Worm (Caenorhabditis elegans) whole organism, L1 larva: ENCODE measurements around the gene math-4.

Source experiments
- aha-1 ChIP-seq: fragments of 150-350 bp; optimal IDR thresholded peaks from 2 replicates; lab custom pipeline; 2014; ENCODE audit warnings: missing biosample characterization, missing genetic modification characterization
- alr-1 ChIP-seq: fragments of 200-800 bp; sonication (Bioruptor generic); optimal IDR thresholded peaks from 2 replicates; lab custom pipeline; 2018; ENCODE audit warnings: borderline replicate concordance, mild to moderate bottlenecking, missing genetic modification characterization, missing compliant biosample characterization
- aly-2 ChIP-seq: fragments of 150-350 bp; optimal IDR thresholded peaks from 2 replicates; lab custom pipeline; 2014; ENCODE audit warnings: missing biosample characterization, missing genetic modification characterization
- blmp-1 ChIP-seq: fragments of 150-350 bp; optimal IDR thresholded peaks from 2 replicates; lab custom pipeline; 2014; ENCODE audit warnings: missing biosample characterization, missing genetic modification characterization
- ceh-88 ChIP-seq: fragments of 200-800 bp; sonication (Bioruptor generic); IDR thresholded peaks from 2 replicates; pipeline ENCODE4 v1.3.6; 2022; ENCODE audit warnings: missing genetic modification characterization, missing compliant biosample characterization
- ceh-90 ChIP-seq: sonication (generic microtip); optimal IDR thresholded peaks from 2 replicates; lab custom pipeline; 2016; ENCODE audit warnings: missing genetic modification characterization, missing compliant biosample characterization
- dsc-1 ChIP-seq: sonication (generic microtip); optimal IDR thresholded peaks from 2 replicates; lab custom pipeline; 2016; ENCODE audit warnings: mild to moderate bottlenecking, missing genetic modification characterization, missing compliant biosample characterization
- efl-1 ChIP-seq, 4 experiments: fragments of 150-350 bp; optimal IDR thresholded peaks in 3 of 4; peaks in 1 of 4; 1 replicate in 1 of 4; 2 replicates in 3 of 4; lab custom pipeline; 2014; ENCODE audit warnings: missing biosample characterization in 2 of 4, missing genetic modification characterization in 2 of 4, missing genetic modification reagents in 2 of 4
- elt-2 ChIP-seq: sonication (generic microtip); optimal IDR thresholded peaks from 2 replicates; lab custom pipeline; 2016; ENCODE audit warnings: missing genetic modification characterization, mild to moderate bottlenecking, inconsistent platforms, missing compliant biosample characterization, missing genetic modification reagents
- isw-1 ChIP-seq: fragments of 200-800 bp; sonication (Bioruptor generic); IDR thresholded peaks from 2 replicates; pipeline ENCODE4 v1.3.6; 2022; ENCODE audit warnings: missing genetic modification characterization, missing compliant biosample characterization
- lin-13 ChIP-seq: fragments of 150-350 bp; optimal IDR thresholded peaks from 2 replicates; lab custom pipeline; 2014; ENCODE audit warnings: missing biosample characterization, missing genetic modification reagents, missing genetic modification characterization
- lin-39 ChIP-seq: fragments of 150-350 bp; optimal IDR thresholded peaks from 2 replicates; lab custom pipeline; 2014; ENCODE audit warnings: missing biosample characterization, missing genetic modification reagents, missing genetic modification characterization
- mef-2 ChIP-seq: fragments of 150-350 bp; optimal IDR thresholded peaks from 2 replicates; lab custom pipeline; 2014; ENCODE audit warnings: missing biosample characterization, missing genetic modification characterization
- mep-1 ChIP-seq: fragments of 150-350 bp; optimal IDR thresholded peaks from 2 replicates; lab custom pipeline; 2014; ENCODE audit warnings: missing biosample characterization, missing genetic modification characterization
- nhr-20 ChIP-seq: sonication (generic microtip); optimal IDR thresholded peaks from 2 replicates; lab custom pipeline; 2016; ENCODE audit warnings: mild to moderate bottlenecking, missing genetic modification characterization, missing compliant biosample characterization
- nhr-28 ChIP-seq: fragments of 150-350 bp; optimal IDR thresholded peaks from 2 replicates; lab custom pipeline; 2014; ENCODE audit warnings: missing biosample characterization, missing genetic modification characterization
- nhr-77 ChIP-seq: fragments of 150-350 bp; optimal IDR thresholded peaks from 2 replicates; lab custom pipeline; 2014; ENCODE audit warnings: missing biosample characterization, missing genetic modification characterization
- nhr-84 ChIP-seq: sonication (generic microtip); optimal IDR thresholded peaks from 2 replicates; lab custom pipeline; 2017; ENCODE audit warnings: missing biosample characterization, missing genetic modification characterization
- nhr-85 ChIP-seq: sonication (generic microtip); peaks from one replicate; lab custom pipeline; 2016; ENCODE audit warnings: missing genetic modification characterization, inconsistent platforms, missing compliant biosample characterization
- nhr-90 ChIP-seq: sonication (generic microtip); optimal IDR thresholded peaks from 2 replicates; lab custom pipeline; 2016; ENCODE audit warnings: mild to moderate bottlenecking, missing genetic modification characterization, missing compliant biosample characterization; ENCODE audit not compliant: poor library complexity
- pag-3 ChIP-seq: sonication (generic microtip); optimal IDR thresholded peaks from 2 replicates; lab custom pipeline; 2017; ENCODE audit warnings: missing genetic modification characterization, mild to moderate bottlenecking, missing compliant biosample characterization, antibody characterized with exemption, borderline replicate concordance; ENCODE audit not compliant: insufficient read depth
- rnt-1 ChIP-seq: sonication (generic microtip); optimal IDR thresholded peaks from 2 replicates; lab custom pipeline; 2016; ENCODE audit warnings: mild to moderate bottlenecking, missing genetic modification characterization, moderate library complexity, missing compliant biosample characterization
- sptf-1 ChIP-seq: fragments of 150-350 bp; optimal IDR thresholded peaks from 2 replicates; lab custom pipeline; 2014; ENCODE audit warnings: missing biosample characterization, missing genetic modification characterization
- swsn-7 ChIP-seq: sonication (generic microtip); optimal IDR thresholded peaks from 2 replicates; lab custom pipeline; 2016; ENCODE audit warnings: missing genetic modification characterization, missing compliant biosample characterization
- tbx-2 ChIP-seq: sonication (generic microtip); optimal IDR thresholded peaks from 2 replicates; lab custom pipeline; 2016; ENCODE audit warnings: missing genetic modification characterization, missing compliant biosample characterization
- vab-15 ChIP-seq: sonication (generic microtip); optimal IDR thresholded peaks from 2 replicates; lab custom pipeline; 2017; ENCODE audit warnings: missing genotype, mild to moderate bottlenecking, missing genetic modification characterization, missing compliant biosample characterization
- zip-4 ChIP-seq: fragments of 200-800 bp; sonication (Bioruptor generic); optimal IDR thresholded peaks from 2 replicates; lab custom pipeline; 2018; ENCODE audit warnings: mild to moderate bottlenecking, missing genetic modification characterization, moderate library complexity, missing compliant biosample characterization

Gene math-4

DNA sequence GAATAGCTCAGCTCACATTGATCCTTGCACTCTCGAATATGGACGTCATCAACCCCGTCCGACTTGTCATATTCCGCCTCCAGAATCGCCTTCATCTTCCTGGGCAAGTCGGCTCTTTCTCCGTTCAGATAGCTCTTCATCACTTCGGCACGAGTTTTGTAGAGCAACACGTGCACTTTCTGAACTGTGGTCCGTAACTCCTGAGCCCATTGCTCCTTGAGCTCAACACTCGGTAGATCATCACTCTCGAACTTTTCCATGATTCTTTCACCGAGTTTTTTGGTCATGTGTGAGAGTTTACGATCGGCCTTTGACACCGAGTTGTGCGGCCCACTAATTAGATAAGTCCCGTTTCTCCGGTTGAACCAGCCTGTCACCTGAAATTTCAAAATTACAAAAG is 47.2 kb downstream of the math-4 start:
- no peak for TF ChIP-seq swsn-7 (tag; lab: Kevin White, UChicago)
- TF ChIP-seq nhr-20 (tag; lab: Kevin White, UChicago): no peak
- TF ChIP-seq aly-2 (tag; lab: Kevin White, UChicago): no peak
- TF ChIP-seq efl-1 (optimal IDR thresholded peaks at IDR 0.05; lab: Kevin White, UChicago): no peak
- no peak for TF ChIP-seq efl-1 (GFP tag; optimal IDR thresholded peaks at IDR 0.05 in 1 of 2; lab: Kevin White, UChicago)

DNA sequence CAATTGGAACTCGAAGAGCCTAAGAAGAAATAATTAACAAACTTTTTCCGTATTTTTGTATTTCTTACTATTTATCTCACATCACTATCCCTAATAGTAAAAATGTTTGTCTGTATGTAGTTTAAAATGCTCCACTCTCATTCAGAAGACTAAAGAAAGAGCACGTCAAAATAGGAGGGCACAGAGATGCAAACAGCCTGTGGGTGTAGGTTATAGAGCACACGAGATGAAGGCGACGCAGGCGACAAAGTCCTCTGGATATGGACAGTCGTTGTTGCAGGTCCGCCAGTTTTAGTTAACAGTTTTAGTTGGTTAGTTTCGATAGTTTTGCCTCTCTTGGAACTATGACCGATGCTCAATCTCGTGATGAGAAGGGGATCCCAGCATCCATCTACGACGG is 50.4 kb downstream of the math-4 start, which contains the start of gene ceh-82:
TSS of gene ceh-82 (plus strand) at position 301 of the 400 bp plus-strand sequence.
- TF ChIP-seq alr-1 (no peak), nhr-90 (tag; lab: Kevin White, UChicago) (no peak), tbx-2 (no peak), nhr-84 (no peak), ceh-88 (GFP tag; lab: Robert Waterston, UW) (no peak), lin-39 (no peak)
- TF ChIP-seq, all 84 proteins: peak for 0

DNA sequence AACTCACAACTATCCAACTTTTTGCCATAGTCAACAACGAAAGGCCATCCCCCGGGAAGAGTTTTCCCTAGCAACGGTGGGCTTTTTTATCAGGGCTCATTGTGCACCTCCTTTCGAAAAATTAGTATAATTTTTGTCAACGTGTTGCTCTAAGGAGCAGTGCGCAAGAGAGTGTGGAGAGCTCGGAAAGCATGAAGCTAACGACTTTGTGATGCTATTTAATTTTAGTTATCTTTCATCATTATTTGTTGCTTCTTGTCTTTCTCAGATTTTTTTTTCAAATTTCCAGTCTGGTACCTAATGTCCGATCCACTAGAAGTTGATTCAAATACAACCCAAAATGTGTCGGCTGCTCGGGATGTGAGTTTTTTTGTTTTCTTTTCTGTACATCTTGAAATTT is 52.3 kb downstream of the math-4 start, which contains the start of gene ceh-81:
TSS of gene ceh-81 (plus strand) at position 301 of the 400 bp plus-strand sequence.
- no peak for TF ChIP-seq rnt-1 (tag; lab: Kevin White, UChicago)
- TF ChIP-seq blmp-1: no peak
- no peak for TF ChIP-seq zip-4 (GFP tag; lab: Kevin White, UChicago)
- no peak for TF ChIP-seq elt-2 (tag; lab: Kevin White, UChicago)
- TF ChIP-seq mef-2: no peak
- TF ChIP-seq dsc-1: no peak
- TF ChIP-seq mep-1 (tag; lab: Kevin White, UChicago): no peak
- TF ChIP-seq aly-2 (tag; lab: Kevin White, UChicago): no peak
- TF ChIP-seq lin-13 (GFP tag; lab: Kevin White, UChicago): no peak
- TF ChIP-seq nhr-77 (tag; lab: Kevin White, UChicago): no peak
- no peak for TF ChIP-seq vab-15 (tag; lab: Kevin White, UChicago)
- TF ChIP-seq nhr-85 (tag; lab: Kevin White, UChicago): no peak
- TF ChIP-seq pag-3 (tag; lab: Kevin White, UChicago): no peak
- no peak for TF ChIP-seq aha-1 (tag; lab: Kevin White, UChicago)
- TF ChIP-seq sptf-1 (tag; lab: Kevin White, UChicago): no peak
- no peak for TF ChIP-seq nhr-28 (tag; lab: Kevin White, UChicago)
- no peak for TF ChIP-seq isw-1
- no peak for TF ChIP-seq ceh-90
